Worm (Caenorhabditis elegans) whole organism, L1 larva: ENCODE results near the gene lgc-12.
A peak's percentile ranks its signal among the peaks of the same experiment; 100 is the strongest.

Experiments used
- C04F5.9 ChIP-seq: sonication (generic microtip); optimal IDR thresholded peaks from 2 replicates; lab custom pipeline; 2016; ENCODE audit warnings: missing genetic modification characterization, missing compliant biosample characterization
- C16A3.4 ChIP-seq: fragments of 150-350 bp; optimal IDR thresholded peaks from 2 replicates; lab custom pipeline; 2014; ENCODE audit warnings: missing biosample characterization, missing genetic modification characterization
- C34B4.2 ChIP-seq: sonication (generic microtip); optimal IDR thresholded peaks from 2 replicates; lab custom pipeline; 2017; ENCODE audit warnings: mild to moderate bottlenecking, missing genetic modification characterization, missing compliant biosample characterization
- Y116A8C.19 ChIP-seq: sonication (generic microtip); optimal IDR thresholded peaks from 2 replicates; lab custom pipeline; 2016; ENCODE audit warnings: missing compliant biosample characterization, missing genetic modification characterization, borderline replicate concordance
- aly-2 ChIP-seq: fragments of 150-350 bp; optimal IDR thresholded peaks from 2 replicates; lab custom pipeline; 2014; ENCODE audit warnings: missing biosample characterization, missing genetic modification characterization
- ama-1 ChIP-seq: fragments of 150-350 bp; optimal IDR thresholded peaks from 2 replicates; lab custom pipeline; 2014
- blmp-1 ChIP-seq: fragments of 150-350 bp; optimal IDR thresholded peaks from 2 replicates; lab custom pipeline; 2014; ENCODE audit warnings: missing biosample characterization, missing genetic modification characterization
- ceh-63 ChIP-seq: fragments of 200-800 bp; sonication (Bioruptor generic); optimal IDR thresholded peaks from 2 replicates; lab custom pipeline; 2018; ENCODE audit warnings: mild to moderate bottlenecking, missing genetic modification characterization, missing compliant biosample characterization
- ceh-8 ChIP-seq: fragments of 200-800 bp; sonication (Bioruptor generic); optimal IDR thresholded peaks from 2 replicates; lab custom pipeline; 2018; ENCODE audit warnings: mild to moderate bottlenecking, missing genetic modification characterization, moderate library complexity, missing compliant biosample characterization
- ceh-88 ChIP-seq: fragments of 200-800 bp; sonication (Bioruptor generic); IDR thresholded peaks from 2 replicates; pipeline ENCODE4 v1.3.6; 2022; ENCODE audit warnings: missing genetic modification characterization, missing compliant biosample characterization
- ces-1 ChIP-seq: fragments of 150-350 bp; optimal IDR thresholded peaks from 2 replicates; lab custom pipeline; 2014; ENCODE audit warnings: missing biosample characterization, missing genetic modification reagents, missing genetic modification characterization
- efl-3 ChIP-seq: fragments of 200-800 bp; sonication (Bioruptor generic); optimal IDR thresholded peaks from 2 replicates; lab custom pipeline; 2018; ENCODE audit warnings: mild to moderate bottlenecking, missing genetic modification characterization, missing compliant biosample characterization
- egl-13 ChIP-seq: sonication (generic microtip); optimal IDR thresholded peaks from 2 replicates; lab custom pipeline; 2016; ENCODE audit warnings: missing genotype, missing genetic modification reagents, missing genetic modification characterization, missing compliant biosample characterization
- egl-27 ChIP-seq, 2 experiments: fragments of 150-350 bp in 1 of 2; sonication (generic microtip); optimal IDR thresholded peaks; 3 replicates each; lab custom pipeline; 2017 to 2018; ENCODE audit warnings: missing biosample characterization in 2 of 2, missing genetic modification characterization in 2 of 2, missing genetic modification reagents in 2 of 2
- elt-2 ChIP-seq: sonication (generic microtip); optimal IDR thresholded peaks from 2 replicates; lab custom pipeline; 2016; ENCODE audit warnings: missing genetic modification characterization, mild to moderate bottlenecking, inconsistent platforms, missing compliant biosample characterization, missing genetic modification reagents
- elt-3 ChIP-seq, 6 experiments: fragments of 150-350 bp in 1 of 6; sonication (generic microtip); optimal IDR thresholded peaks; 2 replicates each; lab custom pipeline; 2017 to 2018; ENCODE audit warnings: missing biosample characterization in 6 of 6, missing genetic modification characterization in 6 of 6, inconsistent platforms in 1 of 6
- fkh-4 ChIP-seq: sonication (generic microtip); optimal IDR thresholded peaks from 2 replicates; lab custom pipeline; 2016; ENCODE audit warnings: missing compliant biosample characterization, missing genetic modification characterization, borderline replicate concordance
- fos-1 ChIP-seq: fragments of 150-350 bp; optimal IDR thresholded peaks from 2 replicates; lab custom pipeline; 2014; ENCODE audit warnings: missing biosample characterization, missing genetic modification characterization
- grh-1 ChIP-seq: fragments of 200-800 bp; sonication (Bioruptor generic); IDR thresholded peaks from 2 replicates; pipeline ENCODE4 v1.3.6; 2022; ENCODE audit warnings: missing genetic modification reagents, missing genetic modification characterization, missing compliant biosample characterization
- hlh-4 ChIP-seq: sonication (generic microtip); optimal IDR thresholded peaks from 2 replicates; lab custom pipeline; 2016; ENCODE audit warnings: mild to moderate bottlenecking, missing genetic modification characterization, missing compliant biosample characterization
- hpl-2 ChIP-seq: fragments of 150-350 bp; optimal IDR thresholded peaks from 2 replicates; lab custom pipeline; 2014; ENCODE audit warnings: missing biosample characterization, missing genetic modification reagents, missing genetic modification characterization
- jun-1 ChIP-seq: fragments of 150-350 bp; optimal IDR thresholded peaks from 2 replicates; lab custom pipeline; 2014; ENCODE audit warnings: missing biosample characterization, missing genetic modification reagents, missing genetic modification characterization
- lin-13 ChIP-seq: fragments of 150-350 bp; optimal IDR thresholded peaks from 2 replicates; lab custom pipeline; 2014; ENCODE audit warnings: missing biosample characterization, missing genetic modification reagents, missing genetic modification characterization
- lin-39 ChIP-seq: fragments of 150-350 bp; optimal IDR thresholded peaks from 2 replicates; lab custom pipeline; 2014; ENCODE audit warnings: missing biosample characterization, missing genetic modification reagents, missing genetic modification characterization
- lir-3 ChIP-seq: sonication (generic microtip); optimal IDR thresholded peaks from 2 replicates; lab custom pipeline; 2016; ENCODE audit warnings: mild to moderate bottlenecking, missing genetic modification characterization, moderate library complexity, missing compliant biosample characterization; ENCODE audit not compliant: poor library complexity
- mab-9 ChIP-seq: fragments of 200-800 bp; sonication (Bioruptor generic); IDR thresholded peaks from 2 replicates; pipeline ENCODE4 v1.3.6; 2022; ENCODE audit warnings: missing genetic modification reagents, missing genetic modification characterization, missing compliant biosample characterization
- mep-1 ChIP-seq: fragments of 150-350 bp; optimal IDR thresholded peaks from 2 replicates; lab custom pipeline; 2014; ENCODE audit warnings: missing biosample characterization, missing genetic modification characterization
- nhr-12 ChIP-seq: sonication (generic microtip); optimal IDR thresholded peaks from 2 replicates; lab custom pipeline; 2017; ENCODE audit warnings: missing biosample characterization, missing genetic modification characterization
- nhr-19 ChIP-seq: fragments of 200-800 bp; sonication (Bioruptor generic); conservative IDR thresholded peaks from 2 replicates; pipeline ENCODE4 v1.3.6; 2022; ENCODE audit warnings: missing genetic modification characterization, missing compliant biosample characterization
- nhr-47 ChIP-seq: sonication (generic microtip); optimal IDR thresholded peaks from 2 replicates; lab custom pipeline; 2016; ENCODE audit warnings: mild to moderate bottlenecking, missing genetic modification characterization, moderate library complexity, missing compliant biosample characterization
- nhr-71 ChIP-seq: sonication (generic microtip); optimal IDR thresholded peaks from 2 replicates; lab custom pipeline; 2016; ENCODE audit warnings: mild to moderate bottlenecking, missing genetic modification characterization, moderate library complexity, missing compliant biosample characterization
- nhr-77 ChIP-seq: fragments of 150-350 bp; optimal IDR thresholded peaks from 2 replicates; lab custom pipeline; 2014; ENCODE audit warnings: missing biosample characterization, missing genetic modification characterization
- nhr-84 ChIP-seq: sonication (generic microtip); optimal IDR thresholded peaks from 2 replicates; lab custom pipeline; 2017; ENCODE audit warnings: missing biosample characterization, missing genetic modification characterization
- nhr-85 ChIP-seq: sonication (generic microtip); peaks from one replicate; lab custom pipeline; 2016; ENCODE audit warnings: missing genetic modification characterization, inconsistent platforms, missing compliant biosample characterization
- pag-3 ChIP-seq: sonication (generic microtip); optimal IDR thresholded peaks from 2 replicates; lab custom pipeline; 2017; ENCODE audit warnings: missing genetic modification characterization, mild to moderate bottlenecking, missing compliant biosample characterization, antibody characterized with exemption, borderline replicate concordance; ENCODE audit not compliant: insufficient read depth
- pax-3 ChIP-seq: fragments of 200-800 bp; sonication (Bioruptor generic); optimal IDR thresholded peaks from 2 replicates; lab custom pipeline; 2018; ENCODE audit warnings: mild to moderate bottlenecking, missing genetic modification characterization, moderate library complexity, missing compliant biosample characterization
- pqm-1 ChIP-seq: sonication (generic microtip); optimal IDR thresholded peaks from 3 replicates; lab custom pipeline; 2017; ENCODE audit warnings: missing biosample characterization, missing genetic modification characterization
- snpc-4 ChIP-seq: fragments of 150-350 bp; optimal IDR thresholded peaks from 2 replicates; lab custom pipeline; 2014; ENCODE audit warnings: missing biosample characterization, missing genetic modification characterization
- sptf-1 ChIP-seq: fragments of 150-350 bp; optimal IDR thresholded peaks from 2 replicates; lab custom pipeline; 2014; ENCODE audit warnings: missing biosample characterization, missing genetic modification characterization
- sup-37 ChIP-seq: fragments of 200-800 bp; sonication (Bioruptor generic); optimal IDR thresholded peaks from 2 replicates; lab custom pipeline; 2018; ENCODE audit warnings: mild to moderate bottlenecking, missing genetic modification characterization, missing compliant biosample characterization
- tlp-1 ChIP-seq: fragments of 150-350 bp; optimal IDR thresholded peaks from 2 replicates; lab custom pipeline; 2014; ENCODE audit warnings: missing biosample characterization, missing genetic modification characterization
- unc-130 ChIP-seq: fragments of 150-350 bp; optimal IDR thresholded peaks from 2 replicates; lab custom pipeline; 2017; ENCODE audit warnings: missing biosample characterization, missing genetic modification characterization, inconsistent platforms
- unc-30 ChIP-seq: sonication (generic microtip); optimal IDR thresholded peaks from 2 replicates; lab custom pipeline; 2017; ENCODE audit warnings: missing biosample characterization, missing genetic modification characterization
- unc-62 ChIP-seq: fragments of 150-350 bp; optimal IDR thresholded peaks from 2 replicates; lab custom pipeline; 2014; ENCODE audit warnings: missing biosample characterization, missing genetic modification reagents, missing genetic modification characterization
- unc-86 ChIP-seq: sonication (generic microtip); optimal IDR thresholded peaks from 2 replicates; lab custom pipeline; 2016; ENCODE audit warnings: missing genetic modification characterization, missing compliant biosample characterization
- zip-4 ChIP-seq: fragments of 200-800 bp; sonication (Bioruptor generic); optimal IDR thresholded peaks from 2 replicates; lab custom pipeline; 2018; ENCODE audit warnings: mild to moderate bottlenecking, missing genetic modification characterization, moderate library complexity, missing compliant biosample characterization
- ztf-4 ChIP-seq: fragments of 150-350 bp; optimal IDR thresholded peaks from 2 replicates; lab custom pipeline; 2014; ENCODE audit warnings: missing biosample characterization, missing genetic modification characterization

Gene lgc-12

ce11 chrIII:7520672-7521071, 41.3 kb upstream of the lgc-12 start, which contains the start of the genes cux-7 and C07H6.2 (continued):
- TF ChIP-seq nhr-47 (peak; percentile 98), unc-86 (tag; lab: Kevin White, UChicago) (peak; percentile 95), blmp-1 (peak; percentile 69), egl-27 (tag; optimal IDR thresholded peaks at IDR 0.05; lab: Kevin White, UChicago) (no peak), ceh-88 (GFP tag; lab: Robert Waterston, UW) (peak; percentile 89), nhr-85 (tag; lab: Kevin White, UChicago) (peak; percentile 99), efl-3 (GFP tag; lab: Kevin White, UChicago) (peak; percentile 96), lin-39 (tag; lab: Kevin White, UChicago) (no peak), zip-4 (GFP tag; lab: Kevin White, UChicago) (peak; percentile 97), hpl-2 (peak; percentile 61), ceh-8 (GFP tag; lab: Kevin White, UChicago) (peak; percentile 97), C34B4.2 (tag; lab: Kevin White, UChicago) (peak; percentile 81), Y116A8C.19 (tag; lab: Kevin White, UChicago) (peak; percentile 100), C16A3.4 (tag; lab: Kevin White, UChicago) (peak; percentile 92), pqm-1 (tag; lab: Kevin White, UChicago) (no peak), jun-1 (tag; lab: Kevin White, UChicago) (peak; percentile 89), fkh-4 (tag; lab: Kevin White, UChicago) (peak; percentile 100), lin-13 (GFP tag; lab: Kevin White, UChicago) (peak; percentile 92), lir-3 (tag; lab: Kevin White, UChicago) (peak; percentile 99), elt-3 (tag; optimal IDR thresholded peaks at IDR 0.05; lab: Kevin White, UChicago) (peak in 2 of 6 experiments; percentile 89 to 92), fos-1 (tag; lab: Kevin White, UChicago) (peak; percentile 93), hlh-4 (tag; lab: Kevin White, UChicago) (peak; percentile 97), sup-37 (peak; percentile 95), C04F5.9 (tag; lab: Kevin White, UChicago) (peak; percentile 98), ztf-4 (tag; lab: Kevin White, UChicago) (peak; percentile 89), pag-3 (tag; lab: Kevin White, UChicago) (no peak), grh-1 (peak; percentile 88), pax-3 (peak; percentile 99), egl-13 (tag; lab: Kevin White, UChicago) (peak; percentile 99), ama-1 (lab: Kevin White, UChicago) (peak; percentile 62), unc-30 (tag; lab: Kevin White, UChicago) (no peak), ces-1 (GFP tag; lab: Kevin White, UChicago) (no peak), aly-2 (tag; lab: Kevin White, UChicago) (peak; percentile 92), nhr-19 (GFP tag; lab: Robert Waterston, UW) (peak; percentile 97), nhr-84 (tag; lab: Kevin White, UChicago) (no peak), nhr-77 (tag; lab: Kevin White, UChicago) (peak; percentile 63), ceh-63 (GFP tag; lab: Kevin White, UChicago) (peak; percentile 99), snpc-4 (tag; lab: Kevin White, UChicago) (peak; percentile 90), nhr-71 (tag; lab: Kevin White, UChicago) (peak; percentile 99), elt-2 (tag; lab: Kevin White, UChicago) (peak; percentile 95), sptf-1 (no peak), mep-1 (tag; lab: Kevin White, UChicago) (peak; percentile 97), mab-9 (GFP tag; lab: Robert Waterston, UW) (peak; percentile 98), tlp-1 (no peak), nhr-12 (tag; lab: Kevin White, UChicago) (no peak), unc-130 (peak; percentile 85), unc-62 (GFP tag; lab: Kevin White, UChicago) (no peak)
